Fruit fly (Drosophila melanogaster) whole organism: ENCODE results near the gene CG10089.

Source experiments
- psq ChIP-seq: fragments of >200 bp; optimal IDR thresholded peaks from 2 replicates; lab custom pipeline; 2017
- usp ChIP-seq: fragments of >200 bp; optimal IDR thresholded peaks from 2 replicates; lab custom pipeline; 2017; ENCODE audit warnings: missing biosample characterization, missing genetic modification characterization, mixed read lengths

dm6 chr3L:13499932-13500719, 25.5 kb upstream of the CG10089 start:
- TF ChIP-seq usp (GFP tag; lab: Kevin White, UChicago) (no peak), psq (no peak)
